Fruit fly (Drosophila melanogaster): ENCODE data around the gene Usf.

Usf gene

DNA sequence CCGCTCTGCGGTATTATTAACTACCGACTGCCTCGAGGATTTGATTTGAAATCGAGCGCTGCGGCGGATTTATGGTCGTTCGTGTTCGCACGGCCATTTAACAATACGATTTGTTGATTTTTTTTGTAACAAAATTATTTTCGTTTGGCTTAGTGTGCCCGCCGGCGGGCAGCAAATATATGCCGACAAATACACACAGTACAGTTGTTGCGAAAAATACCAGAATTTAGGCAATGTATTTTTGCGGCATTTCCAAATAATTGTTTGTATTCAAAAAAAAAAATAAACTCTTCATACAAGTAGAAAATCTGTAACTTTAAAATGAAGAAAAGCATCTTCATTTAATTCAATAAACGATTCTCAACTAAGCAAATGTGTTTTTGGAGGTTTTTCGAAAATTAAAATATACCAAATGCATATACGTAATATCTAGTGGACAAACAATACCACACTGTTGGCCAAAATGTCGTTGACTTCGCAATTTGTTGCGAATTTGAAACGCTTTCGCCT lies at the start of gene Usf, which contains the start of gene CG15912:
Gene Usf (minus strand): TSS at position 184 of the 510 bp plus-strand sequence.
Gene CG15912 (plus strand): TSS at position 460 of the 510 bp plus-strand sequence.
- TF ChIP-seq pan (optimal IDR thresholded peaks at IDR 0.05) (no peak), psq (optimal IDR thresholded peaks at IDR 0.05) (no peak)

dm6 chrX:4596467-4597183 lies 48.0 kb upstream of the Usf start:
- TF ChIP-seq psq (optimal IDR thresholded peaks at IDR 0.05), result no peak
- no peak for TF ChIP-seq EcR (GFP tag; optimal IDR thresholded peaks at IDR 0.05)
- TF ChIP-seq CG8478 (optimal IDR thresholded peaks at IDR 0.05), result no peak
- TF ChIP-seq usp (GFP tag; optimal IDR thresholded peaks at IDR 0.05), result no peak
- TF ChIP-seq pan (optimal IDR thresholded peaks at IDR 0.05), result no peak
- TF ChIP-seq Dll (optimal IDR thresholded peaks at IDR 0.05), result no peak

DNA sequence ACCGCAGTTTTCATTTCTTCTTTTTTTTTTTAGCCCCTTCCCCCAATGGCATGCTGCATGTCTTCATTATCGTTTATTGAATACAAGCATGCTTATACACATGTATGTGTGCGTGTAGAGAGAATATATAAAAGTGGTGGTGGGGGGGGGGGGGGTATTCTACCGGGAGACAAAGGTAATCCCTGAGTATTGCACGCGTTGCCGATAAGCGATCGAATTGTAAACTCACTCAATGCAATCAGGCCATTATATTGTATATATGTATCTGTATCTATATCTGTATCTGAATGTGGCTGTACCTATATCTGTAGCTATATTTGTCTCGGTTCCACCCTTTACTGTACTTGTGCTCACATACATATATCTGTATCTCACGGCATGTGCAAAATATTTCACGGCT lies 43.7 kb upstream of the Usf start:
- TF ChIP-seq psq (optimal IDR thresholded peaks at IDR 0.05) (no peak), EcR (GFP tag; optimal IDR thresholded peaks at IDR 0.05) (no peak), Dll (optimal IDR thresholded peaks at IDR 0.05) (no peak), usp (GFP tag; optimal IDR thresholded peaks at IDR 0.05) (no peak), pan (optimal IDR thresholded peaks at IDR 0.05) (no peak), CG8478 (optimal IDR thresholded peaks at IDR 0.05) (no peak)

dm6 chrX:4590772-4591064 lies 42.1 kb upstream of the Usf start:
- no peak for TF ChIP-seq usp (GFP tag; optimal IDR thresholded peaks at IDR 0.05)
- no peak for TF ChIP-seq pan (optimal IDR thresholded peaks at IDR 0.05)
- TF ChIP-seq Dll (optimal IDR thresholded peaks at IDR 0.05), result no peak
- TF ChIP-seq psq (optimal IDR thresholded peaks at IDR 0.05), result no peak
- no peak for TF ChIP-seq CG8478 (optimal IDR thresholded peaks at IDR 0.05)
- TF ChIP-seq EcR (GFP tag; optimal IDR thresholded peaks at IDR 0.05), result no peak

DNA sequence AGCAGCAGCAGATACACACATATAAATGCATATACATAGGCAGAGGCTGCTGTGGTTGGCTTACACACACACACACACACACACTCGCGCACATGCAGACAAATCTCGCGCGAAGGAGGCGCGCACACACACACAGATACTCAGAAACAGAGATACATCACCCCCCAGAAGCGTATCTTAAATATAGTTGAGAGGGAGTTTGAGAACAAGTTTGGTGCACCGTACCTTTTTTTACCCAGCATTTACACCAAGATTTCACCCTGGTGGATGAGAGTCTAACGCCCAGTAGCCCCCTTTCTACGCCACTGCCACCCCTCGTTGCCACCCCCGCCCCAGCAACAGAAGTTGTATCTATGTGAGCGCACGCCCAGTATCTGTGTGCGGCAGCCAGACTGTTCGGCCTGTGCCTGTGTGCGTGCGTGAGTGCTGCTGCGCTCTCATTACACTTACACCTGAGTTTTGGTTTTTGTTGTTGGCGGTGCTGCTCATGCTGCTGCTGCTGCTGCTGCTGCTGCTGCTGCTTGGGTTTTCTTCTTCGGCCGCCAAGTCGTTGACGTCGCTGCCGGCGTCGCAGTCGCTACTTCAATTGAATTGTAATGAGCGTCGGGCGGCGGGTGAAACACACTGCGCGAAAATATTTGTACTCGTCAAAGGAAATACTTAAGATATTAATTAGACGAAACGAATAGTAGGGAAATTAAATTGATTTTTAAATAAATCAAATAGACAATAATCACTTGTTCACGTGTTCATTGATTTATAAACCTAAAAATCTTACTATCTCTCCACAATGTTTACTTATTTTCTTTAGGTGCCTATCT lies 41.6 kb upstream of the Usf start:
- TF ChIP-seq CG8478 (optimal IDR thresholded peaks at IDR 0.05) (peak; percentile 35), pan (optimal IDR thresholded peaks at IDR 0.05) (no peak)

- TF ChIP-seq Dll (optimal IDR thresholded peaks at IDR 0.05) (no peak), CG8478 (optimal IDR thresholded peaks at IDR 0.05) (no peak), EcR (GFP tag; optimal IDR thresholded peaks at IDR 0.05) (no peak), psq (optimal IDR thresholded peaks at IDR 0.05) (no peak), pan (optimal IDR thresholded peaks at IDR 0.05) (no peak), usp (GFP tag; optimal IDR thresholded peaks at IDR 0.05) (no peak)
Observed at dm6 chrX:4588981-4589380, 40.4 kb upstream of the Usf start.

- TF ChIP-seq CG8478 (optimal IDR thresholded peaks at IDR 0.05), result no peak
- TF ChIP-seq usp (GFP tag; optimal IDR thresholded peaks at IDR 0.05), result no peak
Observed at dm6 chrX:4587584-4587983, 39.0 kb upstream of the Usf start.

- TF ChIP-seq CG8478 (optimal IDR thresholded peaks at IDR 0.05) (no peak), pan (optimal IDR thresholded peaks at IDR 0.05) (no peak), psq (optimal IDR thresholded peaks at IDR 0.05) (no peak), usp (GFP tag; optimal IDR thresholded peaks at IDR 0.05) (no peak), Dll (optimal IDR thresholded peaks at IDR 0.05) (no peak), EcR (GFP tag; optimal IDR thresholded peaks at IDR 0.05) (no peak)
Observed at dm6 chrX:4582422-4582821, 33.8 kb upstream of the Usf start.

DNA sequence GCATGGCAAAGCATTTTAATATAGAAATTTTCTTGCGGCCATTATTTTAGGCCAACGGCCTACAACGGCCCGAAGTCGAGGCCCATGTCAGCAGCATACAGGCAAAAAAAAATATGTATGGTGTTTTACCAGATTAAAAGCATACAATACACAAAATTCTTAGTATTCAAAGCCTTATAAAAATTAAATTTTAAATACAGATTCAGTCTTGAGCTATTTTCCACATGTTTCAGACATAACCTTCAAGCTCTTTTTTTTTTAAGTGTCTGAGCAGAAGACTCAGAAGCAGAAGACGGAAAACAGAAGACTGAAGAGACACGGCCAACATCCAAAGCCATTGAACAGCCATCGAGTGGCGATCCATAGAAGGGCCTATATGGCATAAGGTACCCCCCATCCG lies 33.2 kb upstream of the Usf start:
- TF ChIP-seq CG8478 (optimal IDR thresholded peaks at IDR 0.05), result no peak
- no peak for TF ChIP-seq Dll (optimal IDR thresholded peaks at IDR 0.05)
- TF ChIP-seq psq (optimal IDR thresholded peaks at IDR 0.05), result no peak
- no peak for TF ChIP-seq EcR (GFP tag; optimal IDR thresholded peaks at IDR 0.05)

DNA sequence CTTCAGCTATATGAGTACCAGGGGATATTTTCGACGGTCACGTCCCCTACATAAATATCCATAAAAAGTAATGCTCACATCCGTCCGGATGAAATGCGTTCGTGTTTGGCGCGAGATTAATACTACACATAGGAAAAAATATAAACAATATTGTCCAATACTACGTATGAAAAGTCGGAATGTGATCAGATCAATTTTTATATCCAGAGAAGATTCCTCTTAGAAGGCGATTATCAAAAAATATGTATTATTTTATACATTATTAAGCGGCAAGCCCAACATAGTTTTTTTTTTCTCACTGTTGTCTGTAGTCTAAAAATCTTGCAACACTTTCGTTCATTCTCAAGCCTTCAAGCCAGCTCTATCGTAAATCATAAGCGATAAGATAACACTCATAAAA lies 25.4 kb upstream of the Usf start:
- TF ChIP-seq usp (GFP tag; optimal IDR thresholded peaks at IDR 0.05) (no peak), Dll (optimal IDR thresholded peaks at IDR 0.05) (no peak), pan (optimal IDR thresholded peaks at IDR 0.05) (no peak), EcR (GFP tag; optimal IDR thresholded peaks at IDR 0.05) (no peak), CG8478 (optimal IDR thresholded peaks at IDR 0.05) (no peak), psq (optimal IDR thresholded peaks at IDR 0.05) (no peak)

DNA sequence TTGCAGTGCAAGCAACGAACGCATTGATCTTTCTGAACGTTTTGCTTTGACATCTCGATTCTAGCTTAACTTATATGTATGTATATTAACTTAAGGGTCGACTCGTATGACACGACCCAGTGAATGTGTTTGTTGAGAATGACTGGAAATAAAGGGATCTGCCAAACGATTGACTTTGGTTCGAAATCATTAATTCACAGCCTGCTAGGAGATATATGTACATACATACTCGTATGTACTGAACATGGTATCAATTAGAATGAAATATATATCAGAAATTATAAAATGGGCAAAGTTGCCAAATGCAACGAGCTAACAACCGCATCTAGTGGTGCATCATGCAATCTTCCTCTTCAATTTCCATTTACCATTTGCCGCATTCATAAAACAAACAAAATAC lies 23.2 kb upstream of the Usf start, which contains the start of gene CG12684:
Gene CG12684 (minus strand): TSS at position 101 of the 400 bp plus-strand sequence.
- TF ChIP-seq EcR (GFP tag; optimal IDR thresholded peaks at IDR 0.05) (no peak), CG8478 (optimal IDR thresholded peaks at IDR 0.05) (no peak), usp (GFP tag; optimal IDR thresholded peaks at IDR 0.05) (no peak)

dm6 chrX:4564962-4565361 lies 16.4 kb upstream of the Usf start:
- no peak for TF ChIP-seq pan (optimal IDR thresholded peaks at IDR 0.05)
- TF ChIP-seq Dll (optimal IDR thresholded peaks at IDR 0.05), result no peak
- no peak for TF ChIP-seq CG8478 (optimal IDR thresholded peaks at IDR 0.05)
- no peak for TF ChIP-seq usp (GFP tag; optimal IDR thresholded peaks at IDR 0.05)
- no peak for TF ChIP-seq psq (optimal IDR thresholded peaks at IDR 0.05)
- TF ChIP-seq EcR (GFP tag; optimal IDR thresholded peaks at IDR 0.05), result no peak

- TF ChIP-seq pan (optimal IDR thresholded peaks at IDR 0.05), result no peak
- TF ChIP-seq usp (GFP tag; optimal IDR thresholded peaks at IDR 0.05), result no peak
- no peak for TF ChIP-seq psq (optimal IDR thresholded peaks at IDR 0.05)
- TF ChIP-seq EcR (GFP tag; optimal IDR thresholded peaks at IDR 0.05), result no peak
- TF ChIP-seq Dll (optimal IDR thresholded peaks at IDR 0.05), result no peak
- TF ChIP-seq CG8478 (optimal IDR thresholded peaks at IDR 0.05), result no peak
Observed at dm6 chrX:4563980-4564379, 15.4 kb upstream of the Usf start.
